Worm (Caenorhabditis elegans) whole organism, young adult: ENCODE data around the gene ecps-2.

Source experiments
- B0019.2 ChIP-seq: fragments of 200-800 bp; sonication (Bioruptor generic); conservative IDR thresholded peaks from 2 replicates; pipeline ENCODE4 v1.3.6; 2022; ENCODE audit warnings: missing genetic modification reagents, missing genetic modification characterization, missing compliant biosample characterization
- B0035.1 ChIP-seq: sonication (generic microtip); optimal IDR thresholded peaks from 2 replicates; lab custom pipeline; 2016; ENCODE audit warnings: missing genetic modification characterization, mild to moderate bottlenecking, missing compliant biosample characterization, missing genotype, missing genetic modification reagents
- B0336.3 ChIP-seq: fragments of 200-800 bp; sonication (Bioruptor generic); IDR thresholded peaks from 2 replicates; pipeline ENCODE4 v1.3.6; 2022; ENCODE audit warnings: missing genetic modification characterization, missing compliant biosample characterization
- D2030.7 ChIP-seq: fragments of 200-800 bp; sonication (Bioruptor generic); IDR thresholded peaks from 2 replicates; pipeline ENCODE4 v1.3.6; 2022; ENCODE audit warnings: missing genetic modification reagents, missing genetic modification characterization, missing compliant biosample characterization
- F33H1.4 ChIP-seq: fragments of 200-800 bp; sonication (Bioruptor generic); IDR thresholded peaks from 2 replicates; pipeline ENCODE4 v1.3.6; 2022; ENCODE audit warnings: missing genetic modification reagents, missing genetic modification characterization, missing compliant biosample characterization
- F52B5.7 ChIP-seq: sonication (generic microtip); optimal IDR thresholded peaks from 2 replicates; lab custom pipeline; 2016; ENCODE audit warnings: mild to moderate bottlenecking, missing genetic modification characterization, missing compliant biosample characterization
- F57C9.4 ChIP-seq: sonication (generic microtip); optimal IDR thresholded peaks from 2 replicates; lab custom pipeline; 2017; ENCODE audit warnings: mild to moderate bottlenecking, missing genetic modification characterization, missing compliant biosample characterization
- K11D2.4 ChIP-seq: fragments of 200-800 bp; sonication (Bioruptor generic); IDR thresholded peaks from 2 replicates; pipeline ENCODE4 v1.3.6; 2022; ENCODE audit warnings: missing genetic modification reagents, missing genetic modification characterization, missing compliant biosample characterization
- T26A5.8 ChIP-seq: sonication (generic microtip); optimal IDR thresholded peaks from 2 replicates; lab custom pipeline; 2016; ENCODE audit warnings: missing genetic modification characterization, missing compliant biosample characterization
- Y53G8AR.9 ChIP-seq: fragments of 200-800 bp; sonication (Bioruptor generic); conservative IDR thresholded peaks from 2 replicates; pipeline ENCODE4 v1.3.6; 2022; ENCODE audit warnings: missing genetic modification reagents, missing genetic modification characterization, missing compliant biosample characterization
- Y56A3A.18 ChIP-seq: fragments of 200-800 bp; sonication (Bioruptor generic); IDR thresholded peaks from 2 replicates; pipeline ENCODE4 v1.3.6; 2022; ENCODE audit warnings: missing genetic modification reagents, missing genetic modification characterization, missing compliant biosample characterization
- Y67H2A.10 ChIP-seq: fragments of 200-800 bp; sonication (Bioruptor generic); conservative IDR thresholded peaks from 2 replicates; pipeline ENCODE4 v1.3.6; 2022; ENCODE audit warnings: missing genetic modification reagents, missing genetic modification characterization, missing compliant biosample characterization
- Y95B8A.8 ChIP-seq: fragments of 200-800 bp; sonication (Bioruptor generic); IDR thresholded peaks from 2 replicates; pipeline ENCODE4 v1.3.6; 2022; ENCODE audit warnings: missing genetic modification reagents, missing genetic modification characterization, missing compliant biosample characterization
- akir-1 ChIP-seq: fragments of 200-800 bp; sonication (Bioruptor generic); optimal IDR thresholded peaks from 2 replicates; lab custom pipeline; 2018; ENCODE audit warnings: mild to moderate bottlenecking, missing genetic modification characterization, moderate library complexity, missing compliant biosample characterization
- ama-1 ChIP-seq, 3 experiments: fragments of 150-350 bp in 1 of 3; sonication (generic microtip) in 2 of 3; optimal IDR thresholded peaks; 2 replicates each; lab custom pipeline; 2014 to 2018; ENCODE audit warnings: missing biosample characterization in 2 of 3, missing genetic modification characterization in 2 of 3, missing genetic modification reagents in 2 of 3
- aptf-3 ChIP-seq: fragments of 200-800 bp; sonication (Bioruptor generic); IDR thresholded peaks from 2 replicates; pipeline ENCODE4 v1.3.6; 2022; ENCODE audit warnings: missing genetic modification characterization, missing compliant biosample characterization
- atf-7 ChIP-seq: sonication (generic microtip); optimal IDR thresholded peaks from 2 replicates; lab custom pipeline; 2017; ENCODE audit warnings: mild to moderate bottlenecking, missing genetic modification characterization, missing compliant biosample characterization
- bed-2 ChIP-seq: fragments of 200-800 bp; sonication (Bioruptor generic); IDR thresholded peaks from 2 replicates; pipeline ENCODE4 v1.3.6; 2022; ENCODE audit warnings: missing genetic modification reagents, missing genetic modification characterization, missing compliant biosample characterization
- ccch-3 ChIP-seq: fragments of 200-800 bp; sonication (Bioruptor generic); optimal IDR thresholded peaks from 2 replicates; lab custom pipeline; 2018; ENCODE audit warnings: mild to moderate bottlenecking, missing genetic modification characterization, missing compliant biosample characterization
- cebp-1 ChIP-seq, 2 experiments: fragments of 200-800 bp in 1 of 2; sonication (Bioruptor generic) in 1 of 2; sonication (generic microtip) in 1 of 2; IDR thresholded peaks in 1 of 2; optimal IDR thresholded peaks in 1 of 2; 2 replicates each; pipeline versions ENCODE4 v1.3.6 to Lab custom; 2017 to 2022; ENCODE audit warnings: missing compliant biosample characterization in 2 of 2, missing genetic modification characterization in 2 of 2, mild to moderate bottlenecking in 1 of 2, missing genetic modification reagents in 1 of 2, moderate library complexity in 1 of 2
- dox-1 ChIP-seq: fragments of 200-800 bp; sonication (Bioruptor generic); IDR thresholded peaks from 2 replicates; pipeline ENCODE4 v1.3.6; 2022; ENCODE audit warnings: missing genetic modification reagents, missing genetic modification characterization, missing compliant biosample characterization
- efl-1 ChIP-seq: fragments of 150-350 bp; optimal IDR thresholded peaks from 2 replicates; lab custom pipeline; 2014; ENCODE audit warnings: missing biosample characterization, missing genetic modification reagents, missing genetic modification characterization
- egrh-3 ChIP-seq: fragments of 200-800 bp; sonication (Bioruptor generic); IDR thresholded peaks from 2 replicates; pipeline ENCODE4 v1.3.6; 2022; ENCODE audit warnings: missing genetic modification reagents, missing genetic modification characterization, missing compliant biosample characterization
- hlh-12 ChIP-seq: sonication (generic microtip); optimal IDR thresholded peaks from 2 replicates; lab custom pipeline; 2016; ENCODE audit warnings: missing genetic modification characterization, missing compliant biosample characterization
- hmg-20 ChIP-seq: fragments of 200-800 bp; sonication (Bioruptor generic); IDR thresholded peaks from 2 replicates; pipeline ENCODE4 v1.3.6; 2022; ENCODE audit warnings: missing genetic modification reagents, missing genetic modification characterization, missing compliant biosample characterization
- let-526 ChIP-seq: fragments of 200-800 bp; sonication (Bioruptor generic); IDR thresholded peaks from 2 replicates; pipeline ENCODE4 v1.3.6; 2022; ENCODE audit warnings: missing genetic modification reagents, missing genetic modification characterization, missing compliant biosample characterization
- let-607 ChIP-seq, 2 experiments: fragments of 200-800 bp in 1 of 2; sonication (Bioruptor generic) in 1 of 2; sonication (generic microtip) in 1 of 2; optimal IDR thresholded peaks; 2 replicates each; lab custom pipeline; 2016 to 2018; ENCODE audit warnings: mild to moderate bottlenecking in 2 of 2, missing compliant biosample characterization in 2 of 2, missing genetic modification characterization in 2 of 2, moderate library complexity in 2 of 2, missing genotype in 1 of 2
- lin-54 ChIP-seq: fragments of 200-800 bp; sonication (Bioruptor generic); optimal IDR thresholded peaks from 2 replicates; lab custom pipeline; 2018; ENCODE audit warnings: mild to moderate bottlenecking, missing genetic modification characterization, missing compliant biosample characterization
- lsl-1 ChIP-seq: fragments of 200-800 bp; sonication (Bioruptor generic); optimal IDR thresholded peaks from 2 replicates; lab custom pipeline; 2018; ENCODE audit warnings: mild to moderate bottlenecking, missing genetic modification characterization, moderate library complexity, missing compliant biosample characterization
- mcd-1 ChIP-seq: fragments of 200-800 bp; sonication (Bioruptor generic); IDR thresholded peaks from 2 replicates; pipeline ENCODE4 v1.3.6; 2022; ENCODE audit warnings: missing genetic modification reagents, missing genetic modification characterization, missing compliant biosample characterization
- mes-4 ChIP-seq: sonication (generic microtip); optimal IDR thresholded peaks from 2 replicates; lab custom pipeline; 2016; ENCODE audit warnings: missing genotype, missing genetic modification characterization, missing compliant biosample characterization
- pha-4 ChIP-seq: fragments of 150-350 bp; sonication (generic microtip); optimal IDR thresholded peaks from 2 replicates; lab custom pipeline; 2014; ENCODE audit warnings: missing biosample characterization, missing genetic modification reagents, missing genetic modification characterization
- rec-8 ChIP-seq, 2 experiments: sonication (generic microtip); optimal IDR thresholded peaks; 2 replicates each; lab custom pipeline; 2016; ENCODE audit warnings: mild to moderate bottlenecking in 2 of 2, missing genetic modification characterization in 2 of 2, missing genetic modification reagents in 2 of 2, missing genotype in 2 of 2, missing biosample characterization in 1 of 2, missing compliant biosample characterization in 1 of 2, moderate library complexity in 1 of 2
- rpc-1 ChIP-seq, 2 experiments: fragments of 150-350 bp in 1 of 2; sonication (generic microtip) in 1 of 2; optimal IDR thresholded peaks; 2 replicates each; lab custom pipeline; 2014 to 2018; ENCODE audit warnings: missing biosample characterization in 1 of 2, missing genetic modification characterization in 1 of 2, missing genetic modification reagents in 1 of 2, missing genotype in 1 of 2
- sea-2 ChIP-seq: fragments of 200-800 bp; sonication (Bioruptor generic); IDR thresholded peaks from 2 replicates; pipeline ENCODE4 v1.3.6; 2022; ENCODE audit warnings: missing genetic modification characterization, missing compliant biosample characterization
- snpc-4 ChIP-seq, 5 experiments: fragments of 150-350 bp in 1 of 5; sonication (generic microtip) in 4 of 5; optimal IDR thresholded peaks; 2 replicates each; lab custom pipeline; 2014 to 2018; ENCODE audit warnings: missing genetic modification characterization in 5 of 5, missing biosample characterization in 3 of 5, antibody characterized with exemption in 2 of 5, mild to moderate bottlenecking in 2 of 5, missing compliant biosample characterization in 2 of 5, missing genotype in 2 of 5, moderate library complexity in 2 of 5, missing genetic modification reagents in 1 of 5
- sptf-2 ChIP-seq: fragments of 200-800 bp; sonication (Bioruptor generic); optimal IDR thresholded peaks from 2 replicates; lab custom pipeline; 2018; ENCODE audit warnings: mild to moderate bottlenecking, missing genetic modification characterization, missing compliant biosample characterization
- xnd-1 ChIP-seq: sonication (generic microtip); optimal IDR thresholded peaks from 2 replicates; lab custom pipeline; 2016; ENCODE audit warnings: missing genotype, missing genetic modification reagents, missing genetic modification characterization, missing compliant biosample characterization
- zim-3 ChIP-seq: sonication (generic microtip); optimal IDR thresholded peaks from 2 replicates; lab custom pipeline; 2017; ENCODE audit warnings: mild to moderate bottlenecking, missing genetic modification characterization, moderate library complexity, missing compliant biosample characterization
- ztf-25 ChIP-seq: fragments of 200-800 bp; sonication (Bioruptor generic); IDR thresholded peaks from 2 replicates; pipeline ENCODE4 v1.3.6; 2022; ENCODE audit warnings: missing genetic modification reagents, missing genetic modification characterization, missing compliant biosample characterization

ecps-2 gene

DNA sequence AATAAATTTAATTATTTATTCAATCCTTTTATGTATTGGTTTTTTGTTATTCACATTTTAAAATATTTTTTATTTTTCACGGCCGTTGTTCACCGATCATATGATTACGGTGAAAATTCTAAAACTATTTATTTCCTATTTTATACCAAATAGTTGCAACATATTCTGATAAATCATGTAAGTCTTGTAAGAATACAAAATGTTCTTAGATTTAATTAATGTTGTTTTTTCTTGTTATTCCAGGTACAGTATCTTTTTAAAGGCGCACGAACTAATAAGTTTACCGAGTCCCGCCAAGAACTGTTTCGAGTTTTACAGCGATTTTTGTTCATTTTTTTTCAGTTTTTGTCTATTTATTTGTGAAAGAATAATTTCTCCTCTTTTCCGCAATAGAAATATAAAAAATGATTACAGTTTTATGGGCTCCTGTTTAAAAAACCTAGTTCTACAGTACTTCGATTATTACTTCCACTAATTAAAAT is 26.7 kb downstream of the ecps-2 start, which contains the start of gene D2045.5 (continued):
- TF ChIP-seq sptf-2 (GFP tag; lab: Kevin White, UChicago) (no peak), Y95B8A.8 (no peak), let-526 (no peak), B0336.3 (GFP tag; lab: Robert Waterston, UW) (no peak), Y56A3A.18 (GFP tag; lab: Robert Waterston, UW) (no peak), lsl-1 (GFP tag; lab: Kevin White, UChicago) (peak; percentile 86), dox-1 (GFP tag; lab: Robert Waterston, UW) (no peak), Y67H2A.10 (GFP tag; lab: Robert Waterston, UW) (no peak), let-607 (tag; optimal IDR thresholded peaks at IDR 0.05; lab: Kevin White, UChicago) (no peak), zim-3 (no peak), ztf-25 (GFP tag; lab: Robert Waterston, UW) (no peak), pha-4 (tag; lab: Kevin White, UChicago) (no peak), egrh-3 (GFP tag; lab: Robert Waterston, UW) (no peak), bed-2 (GFP tag; lab: Robert Waterston, UW) (no peak), hlh-12 (tag; lab: Kevin White, UChicago) (no peak), xnd-1 (tag; lab: Kevin White, UChicago) (peak; percentile 70), D2030.7 (GFP tag; lab: Robert Waterston, UW) (peak; percentile 40; the same call in 1 of the 2 replicates), rec-8 (tag; optimal IDR thresholded peaks at IDR 0.05; lab: Kevin White, UChicago) (no peak), F33H1.4 (GFP tag; lab: Robert Waterston, UW) (peak; percentile 77), lin-54 (GFP tag; lab: Kevin White, UChicago) (no peak), K11D2.4 (no peak), mes-4 (no peak), T26A5.8 (tag; lab: Kevin White, UChicago) (no peak), efl-1 (peak; percentile 33), sea-2 (GFP tag; lab: Robert Waterston, UW) (no peak), hmg-20 (GFP tag; lab: Robert Waterston, UW) (no peak), snpc-4 (GFP tag; optimal IDR thresholded peaks at IDR 0.05; lab: Kevin White, UChicago) (no peak), snpc-4 (tag; optimal IDR thresholded peaks at IDR 0.05; lab: Kevin White, UChicago) (no peak)

DNA sequence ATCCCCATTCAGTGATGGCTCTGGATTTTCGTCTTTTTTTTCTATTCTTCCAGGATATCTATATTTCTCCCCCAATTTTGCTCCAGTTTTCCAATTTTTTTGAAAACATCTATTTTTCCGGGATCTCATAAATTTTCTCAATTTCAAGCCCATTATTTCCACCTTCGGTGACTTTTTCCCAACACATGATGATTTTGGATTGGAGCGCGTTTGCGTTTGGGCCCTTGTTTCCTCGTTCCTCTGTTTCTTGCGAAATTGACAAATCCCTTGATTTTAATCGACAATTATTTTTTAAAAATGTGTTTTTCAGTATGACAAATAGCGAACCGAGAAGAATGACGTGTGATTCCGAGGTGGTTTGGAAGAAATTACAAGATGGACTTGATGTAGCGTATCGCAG is 28.0 kb downstream of the ecps-2 start, which contains the start of gene cul-1:
Gene cul-1, plus strand, starts transcription at position 311 of the 400 bp plus-strand sequence.
- TF ChIP-seq lsl-1 (GFP tag; lab: Kevin White, UChicago) = no peak
- no peak for TF ChIP-seq ccch-3 (GFP tag; lab: Kevin White, UChicago)
- TF ChIP-seq cebp-1 (GFP tag; IDR thresholded peaks at IDR 0.05; lab: Robert Waterston, UW) = peak; percentile 68; the same call in 1 of the 2 replicates
- TF ChIP-seq cebp-1 (tag; optimal IDR thresholded peaks at IDR 0.05; lab: Kevin White, UChicago) = peak; percentile 88
- 0 out of 2 replicates have a peak, but pooled peaks have one; percentile 24 for TF ChIP-seq mcd-1
- TF ChIP-seq, all 124 proteins: peak for 2

DNA sequence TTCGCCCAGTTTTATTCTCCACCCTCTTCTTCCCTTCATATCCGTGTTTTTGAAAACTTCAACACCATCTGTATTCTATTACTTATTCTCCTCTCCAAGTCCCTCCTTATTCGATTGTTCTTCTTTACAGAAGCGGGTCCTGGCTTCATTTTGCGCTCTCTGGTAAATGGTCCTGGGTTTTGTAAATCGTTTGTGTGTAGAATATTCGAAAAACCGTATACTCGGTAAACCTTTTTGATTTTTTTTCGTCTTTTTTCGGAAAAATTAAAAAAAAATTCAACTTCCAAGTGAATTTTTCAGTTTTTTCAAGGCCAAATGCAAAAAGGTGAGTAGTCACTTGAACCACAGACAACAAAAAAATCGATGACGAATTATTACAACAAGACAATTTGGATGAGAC is 32.1 kb downstream of the ecps-2 start, which contains the start of gene D2045.9:
Gene D2045.9, plus strand, starts transcription at position 301 of the 400 bp plus-strand sequence.
- TF ChIP-seq ama-1 (optimal IDR thresholded peaks at IDR 0.05; lab: Kevin White, UChicago) (no peak), ama-1 (GFP tag; optimal IDR thresholded peaks at IDR 0.05; lab: Kevin White, UChicago) (no peak), Y53G8AR.9 (no peak), rpc-1 (optimal IDR thresholded peaks at IDR 0.05; lab: Kevin White, UChicago) (no peak), rpc-1 (tag; optimal IDR thresholded peaks at IDR 0.05; lab: Kevin White, UChicago) (no peak), aptf-3 (no peak), B0019.2 (GFP tag; lab: Robert Waterston, UW) (no peak), sptf-2 (GFP tag; lab: Kevin White, UChicago) (no peak), B0035.1 (tag; lab: Kevin White, UChicago) (no peak), F52B5.7 (tag; lab: Kevin White, UChicago) (no peak), akir-1 (GFP tag; lab: Kevin White, UChicago) (no peak), F57C9.4 (no peak), mcd-1 (no peak), atf-7 (no peak)
